Worm (Caenorhabditis elegans) whole organism, L4 larva: ENCODE measurements around the gene wht-7.

Experiments used
- Y5F2A.4 ChIP-seq: fragments of 200-800 bp; sonication (Bioruptor generic); optimal IDR thresholded peaks from 2 replicates; lab custom pipeline; 2018; ENCODE audit warnings: mild to moderate bottlenecking, missing genetic modification characterization, missing compliant biosample characterization
- ama-1 ChIP-seq: fragments of 150-350 bp; optimal IDR thresholded peaks from 2 replicates; lab custom pipeline; 2014; ENCODE audit warnings: inconsistent platforms, mixed read lengths
- egl-27 ChIP-seq: sonication (generic microtip); optimal IDR thresholded peaks from 3 replicates; lab custom pipeline; 2017; ENCODE audit warnings: missing biosample characterization, missing genetic modification reagents, missing genetic modification characterization
- fkh-10 ChIP-seq: fragments of 150-350 bp; optimal IDR thresholded peaks from 2 replicates; lab custom pipeline; 2014; ENCODE audit warnings: missing biosample characterization, missing genetic modification reagents, missing genetic modification characterization
- nhr-11 ChIP-seq: fragments of 150-350 bp; optimal IDR thresholded peaks from 2 replicates; lab custom pipeline; 2014; ENCODE audit warnings: missing biosample characterization, missing genetic modification characterization
- pha-4 ChIP-seq, 2 experiments: fragments of 150-350 bp in 1 of 2; fragments of 200-800 bp in 1 of 2; sonication (Bioruptor generic) in 1 of 2; IDR thresholded peaks in 1 of 2; optimal IDR thresholded peaks in 1 of 2; 2 replicates each; pipeline versions ENCODE4 v1.3.6 to Lab custom; 2014 to 2022; ENCODE audit warnings: missing genetic modification characterization in 2 of 2, missing genetic modification reagents in 2 of 2, missing biosample characterization in 1 of 2, missing compliant biosample characterization in 1 of 2
- snpc-1.2 ChIP-seq: fragments of 200-800 bp; sonication (Bioruptor generic); IDR thresholded peaks from 2 replicates; pipeline ENCODE4 v1.3.6; 2022; ENCODE audit warnings: missing genetic modification reagents, missing genetic modification characterization, missing compliant biosample characterization
- snpc-4 ChIP-seq: fragments of 150-350 bp; optimal IDR thresholded peaks from 2 replicates; lab custom pipeline; 2014; ENCODE audit warnings: missing biosample characterization, missing genetic modification characterization

- peak; percentile 72; the same call in 1 of the 2 replicates for TF ChIP-seq pha-4 (GFP tag; IDR thresholded peaks at IDR 0.05; lab: Robert Waterston, UW)
- no peak for TF ChIP-seq pha-4 (tag; optimal IDR thresholded peaks at IDR 0.05; lab: Kevin White, UChicago)
- no peak for TF ChIP-seq snpc-4 (tag; lab: Kevin White, UChicago)
- peak; percentile 43 for TF ChIP-seq fkh-10
- no peak for TF ChIP-seq ama-1 (lab: Kevin White, UChicago)
- TF ChIP-seq egl-27 (tag; lab: Kevin White, UChicago): no peak
- peak; percentile 79 for TF ChIP-seq snpc-1.2 (GFP tag; lab: Robert Waterston, UW)
- peak; percentile 44 for TF ChIP-seq nhr-11 (tag; lab: Kevin White, UChicago)
- TF ChIP-seq Y5F2A.4 (GFP tag; lab: Kevin White, UChicago): peak; percentile 32
Observed at ce11 chrIII:6158642-6159475, 9.5 kb upstream of the wht-7 start, which contains the start of gene nfm-1.
